Fruit fly (Drosophila melanogaster): Measurements from ENCODE around the gene lmgA.

Gene lmgA

DNA sequence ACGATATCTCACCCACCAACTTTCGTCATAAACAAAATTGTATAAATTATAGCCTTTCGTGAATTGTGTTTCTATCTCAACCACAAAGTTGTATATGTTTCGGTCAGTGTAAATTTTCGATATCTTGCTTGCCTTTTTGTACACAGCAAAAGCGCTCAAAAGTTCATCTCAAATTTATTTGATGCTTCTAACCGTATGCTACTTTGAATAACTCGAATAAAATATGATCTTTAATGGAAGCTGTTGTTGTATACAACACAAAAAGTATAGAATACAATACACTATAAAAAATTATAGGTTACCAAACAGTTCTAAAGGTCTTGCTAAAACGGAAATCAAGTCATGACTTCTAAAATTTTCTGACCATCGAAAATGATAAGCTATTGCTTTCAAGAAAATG is 3.4 kb downstream of the lmgA start:
- TF ChIP-seq CG1621 (tag; optimal IDR thresholded peaks at IDR 0.05) (no peak), Hr39 (GFP tag; optimal IDR thresholded peaks at IDR 0.05) (no peak), CG7368 (GFP tag; optimal IDR thresholded peaks at IDR 0.05) (no peak), CG8119 (GFP tag; IDR thresholded peaks at IDR 0.05) (no peak), CG11294 (GFP tag; IDR thresholded peaks at IDR 0.05) (no peak), CG6276 (GFP tag; optimal IDR thresholded peaks at IDR 0.05) (no peak), lz (GFP tag; optimal IDR thresholded peaks at IDR 0.05) (no peak), Eip75B (GFP tag; optimal IDR thresholded peaks at IDR 0.05) (no peak), acj6 (GFP tag; optimal IDR thresholded peaks at IDR 0.05) (no peak), CG6808 (GFP tag; optimal IDR thresholded peaks at IDR 0.05) (no peak), Gug (GFP tag; IDR thresholded peaks at IDR 0.05) (no peak), CG31627 (GFP tag; optimal IDR thresholded peaks at IDR 0.05) (no peak), dac (GFP tag; optimal IDR thresholded peaks at IDR 0.05) (no peak), CG3919 (GFP tag; optimal IDR thresholded peaks at IDR 0.05) (no peak), fd59A (GFP tag; optimal IDR thresholded peaks at IDR 0.05) (no peak), CG6163 (GFP tag; IDR thresholded peaks at IDR 0.05) (no peak), CG15336 (GFP tag; IDR thresholded peaks at IDR 0.05) (no peak), achi (GFP tag; optimal IDR thresholded peaks at IDR 0.05) (no peak), CG6792 (GFP tag; optimal IDR thresholded peaks at IDR 0.05) (no peak), salr (GFP tag; optimal IDR thresholded peaks at IDR 0.05) (no peak)

DNA sequence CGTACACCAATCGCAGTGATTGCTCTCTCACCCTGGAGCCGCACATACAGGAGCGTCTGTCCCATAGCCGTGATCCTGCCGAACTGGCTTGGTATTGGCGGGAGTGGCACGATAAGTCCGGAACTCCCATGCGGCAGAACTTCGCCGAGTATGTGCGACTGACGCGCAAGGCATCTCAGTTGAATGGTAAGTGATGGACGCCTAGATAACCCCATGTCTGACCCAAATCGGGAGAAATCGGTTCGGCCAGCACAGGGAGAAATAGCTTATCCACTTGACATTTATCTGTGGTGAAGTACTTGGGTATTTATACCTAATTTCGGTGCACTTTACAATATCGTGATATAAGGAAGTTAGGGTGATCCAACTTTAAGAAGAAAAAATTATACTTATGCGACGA is 5.6 kb downstream of the lmgA start:
- peak; percentile 94 for TF ChIP-seq svp (GFP tag)
- TF ChIP-seq CG3919 (GFP tag; optimal IDR thresholded peaks at IDR 0.05), result no peak

DNA sequence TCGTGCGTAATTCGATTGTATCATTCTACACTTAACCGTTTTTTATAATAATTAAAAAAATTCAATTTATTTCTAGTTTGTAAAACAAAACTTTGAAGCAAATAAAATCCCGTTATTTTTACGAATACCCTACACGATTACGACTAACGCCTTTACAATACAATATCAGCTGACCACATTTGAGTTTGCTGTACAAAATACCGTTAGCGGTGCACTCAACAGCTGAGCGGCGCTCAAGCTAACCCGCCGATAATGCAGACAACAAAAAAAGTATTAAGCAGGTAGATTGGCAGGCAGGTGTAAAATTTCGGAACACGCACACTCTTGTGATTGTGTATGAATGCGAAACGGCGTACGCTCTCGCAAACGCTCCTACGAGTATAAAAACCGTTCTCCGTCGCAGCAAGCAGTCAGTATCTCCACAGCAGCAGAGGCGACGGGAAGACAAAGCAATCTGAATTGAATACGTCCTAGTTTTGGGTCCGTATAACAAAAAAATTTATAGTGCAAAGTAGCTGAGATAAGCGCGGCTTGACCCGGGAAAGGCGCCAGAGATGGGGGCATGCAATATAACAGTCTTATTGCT is 6.6 kb downstream of the lmgA start, which contains the start of gene Acer:
Gene Acer, plus strand, starts transcription at position 210 of the 586 bp plus-strand sequence.
- TF ChIP-seq svp (GFP tag), result peak; percentile 86
- peak; percentile 22 for TF ChIP-seq CG1621 (tag; optimal IDR thresholded peaks at IDR 0.05)
- peak; percentile 55 for TF ChIP-seq Eip78C (GFP tag)
- TF ChIP-seq cyc (GFP tag; optimal IDR thresholded peaks at IDR 0.05), result no peak
- no peak for TF ChIP-seq CG10669 (GFP tag; optimal IDR thresholded peaks at IDR 0.05)
- TF ChIP-seq pdm3 (GFP tag; optimal IDR thresholded peaks at IDR 0.05), result no peak
- peak; percentile 41; the same call in 1 of the 3 replicates for TF ChIP-seq CG6163 (GFP tag; IDR thresholded peaks at IDR 0.05)
- TF ChIP-seq Sox14 (GFP tag; optimal IDR thresholded peaks at IDR 0.05), result peak; percentile 16
- no peak for TF ChIP-seq CG11902 (GFP tag; optimal IDR thresholded peaks at IDR 0.05)
- TF ChIP-seq CG15336 (GFP tag; IDR thresholded peaks at IDR 0.05), result peak; percentile 51
- peak; percentile 6 for TF ChIP-seq Hr4 (GFP tag; optimal IDR thresholded peaks at IDR 0.05)
- TF ChIP-seq CG6854 (GFP tag; optimal IDR thresholded peaks at IDR 0.05), result peak; percentile 12
- TF ChIP-seq esn (GFP tag; optimal IDR thresholded peaks at IDR 0.05), result peak; percentile 26
- no peak for TF ChIP-seq Lpt (GFP tag; optimal IDR thresholded peaks at IDR 0.05)
- TF ChIP-seq CG9139 (GFP tag; optimal IDR thresholded peaks at IDR 0.05), result no peak

DNA sequence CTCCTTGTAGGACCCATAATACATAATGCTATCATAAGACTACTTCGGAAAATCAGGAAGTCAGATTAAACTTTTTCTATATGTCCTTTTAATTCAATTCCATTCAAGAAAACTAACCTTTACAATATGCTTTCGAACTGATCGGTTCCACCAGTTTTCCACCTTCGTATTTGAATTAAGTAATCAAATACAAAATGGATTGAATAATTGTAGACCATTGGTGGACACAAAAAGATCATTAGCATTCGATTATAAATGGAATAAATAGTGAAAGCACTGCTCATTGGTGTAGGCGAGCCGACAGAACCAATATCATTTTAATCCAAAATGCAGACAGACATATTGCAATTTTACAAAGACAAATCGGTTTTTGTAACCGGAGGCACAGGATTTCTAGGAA is 9.0 kb downstream of the lmgA start, which contains the start of gene Sgp:
Gene Sgp, plus strand, starts transcription at position 301 of the 400 bp plus-strand sequence.
- TF ChIP-seq CG3919 (GFP tag; optimal IDR thresholded peaks at IDR 0.05) (no peak), CG6854 (GFP tag; optimal IDR thresholded peaks at IDR 0.05) (no peak), svp (GFP tag) (no peak), esn (GFP tag; optimal IDR thresholded peaks at IDR 0.05) (no peak), Gug (GFP tag; IDR thresholded peaks at IDR 0.05) (no peak), achi (GFP tag; optimal IDR thresholded peaks at IDR 0.05) (no peak), ss (GFP tag; optimal IDR thresholded peaks at IDR 0.05) (no peak), Lpt (GFP tag; optimal IDR thresholded peaks at IDR 0.05) (no peak)

DNA sequence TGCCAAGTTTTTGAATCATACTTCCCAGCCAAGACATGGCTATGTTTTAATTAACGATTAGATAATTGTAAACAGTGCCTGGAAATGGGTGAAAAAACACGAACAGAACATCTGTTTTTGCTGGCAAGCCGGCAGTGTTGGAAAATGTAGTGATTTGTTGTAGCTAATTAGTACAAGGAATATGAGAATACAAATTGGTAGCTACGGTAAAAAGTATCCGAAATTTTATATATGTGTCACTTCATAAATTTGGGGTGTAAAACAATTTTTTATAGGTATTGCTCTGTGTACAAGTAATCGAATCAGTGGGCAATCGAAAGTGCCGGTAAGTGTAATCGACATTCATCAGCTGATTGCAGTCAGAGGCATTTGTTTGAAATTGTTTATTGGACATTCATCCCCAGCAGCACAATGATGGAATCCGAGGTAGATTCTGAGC is 11.1 kb downstream of the lmgA start, which contains the start of the genes mRpL51 and Uba4:
Gene mRpL51, minus strand, starts transcription at position 125 of the 439 bp plus-strand sequence.
Gene Uba4, plus strand, starts transcription at position 156 of the 439 bp plus-strand sequence.
- TF ChIP-seq CG9139 (GFP tag; optimal IDR thresholded peaks at IDR 0.05), result no peak
- peak; percentile 42 for TF ChIP-seq Hr39 (GFP tag; optimal IDR thresholded peaks at IDR 0.05)
- no peak for TF ChIP-seq dac (GFP tag; optimal IDR thresholded peaks at IDR 0.05)
- no peak for TF ChIP-seq salr (GFP tag; optimal IDR thresholded peaks at IDR 0.05)
- TF ChIP-seq svp (GFP tag), result no peak
- TF ChIP-seq net (GFP tag; optimal IDR thresholded peaks at IDR 0.05), result no peak
- TF ChIP-seq cyc (GFP tag; optimal IDR thresholded peaks at IDR 0.05), result peak; percentile 19
- peak; percentile 19 for TF ChIP-seq Ets96B (tag; optimal IDR thresholded peaks at IDR 0.05)
- TF ChIP-seq CG34406 (GFP tag; optimal IDR thresholded peaks at IDR 0.05), result peak; percentile 39
- peak; percentile 61 for TF ChIP-seq CG3919 (GFP tag; optimal IDR thresholded peaks at IDR 0.05)
- TF ChIP-seq CG6276 (GFP tag; optimal IDR thresholded peaks at IDR 0.05), result no peak
- no peak for TF ChIP-seq eg (GFP tag; IDR thresholded peaks at IDR 0.05)
- no peak for TF ChIP-seq CG4318 (GFP tag; optimal IDR thresholded peaks at IDR 0.05)
- TF ChIP-seq CG11902 (GFP tag; optimal IDR thresholded peaks at IDR 0.05), result no peak
- TF ChIP-seq fd85E (GFP tag; optimal IDR thresholded peaks at IDR 0.05), result no peak
- no peak for TF ChIP-seq Gug (GFP tag; IDR thresholded peaks at IDR 0.05)
- TF ChIP-seq CG8119 (GFP tag; IDR thresholded peaks at IDR 0.05), result no peak
- peak; percentile 8 for TF ChIP-seq CG11762 (GFP tag; optimal IDR thresholded peaks at IDR 0.05; ENCODE audit: insufficient read depth)
- no peak for TF ChIP-seq CG8632 (GFP tag; optimal IDR thresholded peaks at IDR 0.05)
- TF ChIP-seq CG10669 (GFP tag; optimal IDR thresholded peaks at IDR 0.05), result no peak
- TF ChIP-seq CG7368 (GFP tag; optimal IDR thresholded peaks at IDR 0.05), result no peak
- TF ChIP-seq Eip93F (GFP tag; optimal IDR thresholded peaks at IDR 0.05), result no peak

Measured in whole organism, prepupa.